Worm (Caenorhabditis elegans) whole organism, mixed stage, embryonic: ENCODE results near the gene M03A8.3.

Source experiments
- elt-1 ChIP-seq: sonication (generic microtip); optimal IDR thresholded peaks from 2 replicates; lab custom pipeline; 2017; ENCODE audit warnings: missing genetic modification characterization, mild to moderate bottlenecking, missing compliant biosample characterization, antibody characterized with exemption, moderate library complexity, borderline replicate concordance; ENCODE audit not compliant: insufficient read depth
- unc-62 ChIP-seq: fragments of 150-350 bp; optimal IDR thresholded peaks from 2 replicates; lab custom pipeline; 2014; ENCODE audit warnings: missing biosample characterization, missing genetic modification reagents, missing genetic modification characterization

DNA sequence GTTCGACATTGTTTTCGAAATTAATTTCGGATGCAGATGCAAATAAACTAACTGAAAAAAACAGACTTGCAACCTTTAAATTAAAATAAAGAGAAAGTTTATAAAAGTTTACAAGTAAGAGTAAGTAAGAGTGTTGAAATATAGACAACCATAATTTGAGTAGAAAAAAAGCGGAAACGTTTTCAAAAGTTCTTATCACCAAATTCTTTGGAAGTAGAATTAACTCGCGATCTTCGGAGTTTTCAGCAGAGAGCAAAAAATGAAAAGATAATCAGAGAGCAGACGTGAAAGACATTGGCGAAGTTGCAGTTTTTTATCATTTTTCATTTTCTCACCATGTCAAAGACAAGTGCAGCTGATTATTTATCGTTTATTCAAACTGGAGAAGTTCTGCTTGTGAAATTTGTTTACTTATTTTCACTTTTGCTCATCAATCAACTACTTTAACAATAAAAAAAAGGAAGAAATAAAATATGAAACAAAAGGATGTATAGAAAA, 38.1 kb upstream of the M03A8.3 start, which contains the start of gene abts-4:
- TF ChIP-seq unc-62 (GFP tag; lab: Kevin White, UChicago), result no peak
- no peak for TF ChIP-seq elt-1
